Worm (Caenorhabditis elegans) whole organism, L2 larva: ENCODE measurements around the gene Y22D7AR.7.

Source experiments
- ceh-82 ChIP-seq: fragments of 150-350 bp; optimal IDR thresholded peaks from 2 replicates; lab custom pipeline; 2014; ENCODE audit warnings: missing biosample characterization, missing genetic modification characterization
- fos-1 ChIP-seq: fragments of 150-350 bp; optimal IDR thresholded peaks from 2 replicates; lab custom pipeline; 2014; ENCODE audit warnings: missing biosample characterization, missing genetic modification characterization
- lin-11 ChIP-seq: fragments of 150-350 bp; sonication (generic microtip); optimal IDR thresholded peaks from 2 replicates; lab custom pipeline; 2014; ENCODE audit warnings: missing biosample characterization, missing genetic modification characterization, inconsistent platforms, mixed read lengths
- nhr-11 ChIP-seq: fragments of 150-350 bp; optimal IDR thresholded peaks from 2 replicates; lab custom pipeline; 2014; ENCODE audit warnings: missing biosample characterization, missing genetic modification characterization
- nhr-12 ChIP-seq: fragments of 150-350 bp; optimal IDR thresholded peaks from 2 replicates; lab custom pipeline; 2014; ENCODE audit warnings: missing biosample characterization, missing genetic modification characterization
- nhr-129 ChIP-seq: fragments of 150-350 bp; optimal IDR thresholded peaks from 2 replicates; lab custom pipeline; 2014; ENCODE audit warnings: missing biosample characterization, missing genetic modification characterization
- unc-39 ChIP-seq: fragments of 150-350 bp; optimal IDR thresholded peaks from 2 replicates; lab custom pipeline; 2014; ENCODE audit warnings: missing biosample characterization, missing genetic modification characterization
- unc-55 ChIP-seq: fragments of 150-350 bp; sonication (generic microtip); optimal IDR thresholded peaks from 3 replicates; lab custom pipeline; 2014; ENCODE audit warnings: missing biosample characterization, missing genetic modification reagents, missing genetic modification characterization
- ztf-11 ChIP-seq: sonication (generic microtip); optimal IDR thresholded peaks from 2 replicates; lab custom pipeline; 2017; ENCODE audit warnings: missing biosample characterization, missing genetic modification characterization

DNA sequence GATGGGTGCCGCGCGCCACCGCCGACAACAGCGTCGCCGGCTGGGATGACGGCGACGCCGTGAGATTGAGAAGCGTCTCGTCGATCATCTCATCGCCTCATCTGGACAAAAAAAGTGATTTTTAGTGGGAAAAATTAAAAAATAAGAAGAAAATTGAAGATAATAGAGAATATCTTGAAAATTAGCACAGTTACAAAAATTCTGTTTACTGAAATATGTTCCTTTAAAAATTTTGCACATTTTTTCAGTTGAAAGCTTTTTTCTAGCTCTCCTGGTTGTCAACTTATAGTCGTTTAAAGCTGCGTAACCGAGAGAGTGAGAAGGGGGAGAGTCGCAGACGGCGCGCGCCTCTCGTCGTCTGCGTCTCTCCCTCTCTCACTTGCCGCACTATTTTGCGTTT lies 45.1 kb upstream of the Y22D7AR.7 start, which contains the start of gene ser-4:
- TF ChIP-seq unc-55 (GFP tag; lab: Kevin White, UChicago) (no peak), nhr-12 (tag; lab: Kevin White, UChicago) (no peak), nhr-129 (no peak), nhr-11 (no peak), ceh-82 (no peak), unc-39 (tag; lab: Kevin White, UChicago) (no peak), lin-11 (no peak), ztf-11 (tag; lab: Kevin White, UChicago) (no peak), fos-1 (no peak)
